Fruit fly (Drosophila melanogaster) whole organism, embryonic: ENCODE data around the gene wb.

Experiments used
- Awh ChIP-seq: fragments of 200-800 bp; sonication (Bioruptor generic); IDR thresholded peaks from 2 replicates; pipeline ENCODE4, ENCODE4 v1.3.6; 2022; ENCODE audit warnings: missing biosample characterization, missing genetic modification characterization
- B-H1 ChIP-seq: fragments of 200-800 bp; sonication (Bioruptor generic); IDR thresholded peaks from 3 replicates; pipeline ENCODE4 v1.3.6; 2022; ENCODE audit warnings: missing biosample characterization, missing genetic modification characterization
- B-H2 ChIP-seq: fragments of 200-800 bp; sonication (Bioruptor generic); optimal IDR thresholded peaks from 2 replicates; lab custom pipeline; 2018; ENCODE audit warnings: missing biosample characterization, mild to moderate bottlenecking, missing genetic modification characterization
- CG10267 ChIP-seq: fragments of 200-800 bp; sonication (Bioruptor generic); optimal IDR thresholded peaks from 2 replicates; lab custom pipeline; 2018; ENCODE audit warnings: missing biosample characterization, mild to moderate bottlenecking, missing genetic modification characterization, moderate library complexity
- CG10431 ChIP-seq: fragments of 200-800 bp; sonication (Bioruptor generic); optimal IDR thresholded peaks from 3 replicates; lab custom pipeline; 2018; ENCODE audit warnings: missing biosample characterization, mild to moderate bottlenecking, missing genetic modification characterization
- CG10979 ChIP-seq: fragments of 200-800 bp; sonication (Bioruptor generic); optimal IDR thresholded peaks from 2 replicates; lab custom pipeline; 2018; ENCODE audit warnings: missing biosample characterization, mild to moderate bottlenecking, missing genetic modification characterization, moderate library complexity
- CG11456 ChIP-seq: fragments of 200-800 bp; sonication (Bioruptor generic); IDR thresholded peaks from 3 replicates; pipeline ENCODE4 v1.3.6; 2022; ENCODE audit warnings: missing biosample characterization, missing genetic modification characterization
- CG13624 ChIP-seq: fragments of 200-800 bp; sonication (Bioruptor generic); optimal IDR thresholded peaks from 2 replicates; lab custom pipeline; 2016; ENCODE audit warnings: missing biosample characterization, missing genetic modification characterization
- CG13775 ChIP-seq: fragments of 200-800 bp; sonication (Bioruptor generic); optimal IDR thresholded peaks from 3 replicates; lab custom pipeline; 2017; ENCODE audit warnings: missing biosample characterization, mild to moderate bottlenecking, missing genetic modification characterization
- CG14050 ChIP-seq: fragments of 200-800 bp; sonication (Bioruptor generic); IDR thresholded peaks from 3 replicates; pipeline ENCODE4 v1.3.6; 2022; ENCODE audit warnings: missing biosample characterization, missing genetic modification characterization
- CG14710 ChIP-seq: fragments of 200-800 bp; sonication (Bioruptor generic); optimal IDR thresholded peaks from 3 replicates; lab custom pipeline; 2019; ENCODE audit warnings: missing biosample characterization, mild to moderate bottlenecking, missing genetic modification characterization, moderate library complexity
- CG1529 ChIP-seq: fragments of 200-800 bp; sonication (Bioruptor generic); optimal IDR thresholded peaks from 3 replicates; lab custom pipeline; 2018; ENCODE audit warnings: missing biosample characterization, missing genetic modification characterization
- CG1602 ChIP-seq: fragments of 200-800 bp; sonication (Bioruptor generic); optimal IDR thresholded peaks from 3 replicates; lab custom pipeline; 2016; ENCODE audit warnings: missing biosample characterization, missing genetic modification characterization
- CG1647 ChIP-seq: fragments of 200-800 bp; sonication (Bioruptor generic); optimal IDR thresholded peaks from 3 replicates; lab custom pipeline; 2016; ENCODE audit warnings: missing biosample characterization, missing genetic modification characterization
- CG16813 ChIP-seq: fragments of 200-800 bp; sonication (Bioruptor generic); IDR thresholded peaks from 3 replicates; pipeline ENCODE4 v1.3.6; 2022; ENCODE audit warnings: missing biosample characterization, missing genetic modification characterization; ENCODE audit not compliant: partially characterized antibody
- CG17361 ChIP-seq: fragments of 200-800 bp; sonication (Bioruptor generic); IDR thresholded peaks from 3 replicates; pipeline ENCODE4 v1.3.6; 2022; ENCODE audit warnings: missing biosample characterization, missing genetic modification characterization
- CG30403 ChIP-seq: fragments of 200-800 bp; sonication (Bioruptor generic); optimal IDR thresholded peaks from 3 replicates; lab custom pipeline; 2016; ENCODE audit warnings: missing biosample characterization, missing genetic modification characterization
- CG3995 ChIP-seq: fragments of 200-800 bp; sonication (Bioruptor generic); optimal IDR thresholded peaks from 3 replicates; lab custom pipeline; 2016; ENCODE audit warnings: missing biosample characterization, missing genetic modification characterization
- CG4360 ChIP-seq: fragments of 200-800 bp; sonication (Bioruptor generic); IDR thresholded peaks from 2 replicates; pipeline ENCODE4 v1.3.6; 2022; ENCODE audit warnings: missing biosample characterization, missing genetic modification characterization
- CG7372 ChIP-seq: fragments of 200-800 bp; sonication (Bioruptor generic); IDR thresholded peaks from 2 replicates; pipeline ENCODE4 v1.3.6; 2022; ENCODE audit warnings: missing biosample characterization, missing genetic modification characterization
- Chrac-16 ChIP-seq: fragments of 200-800 bp; sonication (Bioruptor generic); optimal IDR thresholded peaks from 3 replicates; lab custom pipeline; 2016; ENCODE audit warnings: missing biosample characterization, missing genetic modification characterization
- Doc2 ChIP-seq: fragments of 200-800 bp; sonication (Bioruptor generic); IDR thresholded peaks from 2 replicates; pipeline ENCODE4 v1.3.6; 2022; ENCODE audit warnings: missing biosample characterization, missing genetic modification characterization
- HLH3B ChIP-seq: fragments of 200-800 bp; sonication (Bioruptor generic); IDR thresholded peaks from 2 replicates; pipeline ENCODE4 v1.3.6; 2022; ENCODE audit warnings: missing biosample characterization, missing genetic modification characterization
- Hmr ChIP-seq: fragments of 200-800 bp; sonication (Bioruptor generic); optimal IDR thresholded peaks from 3 replicates; lab custom pipeline; 2017; ENCODE audit warnings: mild to moderate bottlenecking, missing biosample characterization, missing genetic modification reagents, missing genetic modification characterization
- Mad ChIP-seq: fragments of 200-800 bp; sonication (Bioruptor generic); optimal IDR thresholded peaks from 2 replicates; lab custom pipeline; 2016; ENCODE audit warnings: missing biosample characterization, missing genetic modification characterization
- NC2β ChIP-seq: fragments of 200-800 bp; sonication (Bioruptor generic); optimal IDR thresholded peaks from 2 replicates; lab custom pipeline; 2016; ENCODE audit warnings: missing biosample characterization, missing genetic modification characterization
- TFAM ChIP-seq: fragments of 200-800 bp; sonication (Bioruptor generic); optimal IDR thresholded peaks from 2 replicates; lab custom pipeline; 2017; ENCODE audit warnings: missing biosample characterization, missing genetic modification characterization, inconsistent platforms
- Trl ChIP-seq, 3 experiments: fragments of >200 bp in 2 of 3; fragments of 200-800 bp in 1 of 3; sonication (Bioruptor generic) in 1 of 3; optimal IDR thresholded peaks; 2 replicates in 1 of 3; 3 replicates in 2 of 3; lab custom pipeline; 2016 to 2017; ENCODE audit warnings: missing biosample characterization in 1 of 3, missing genetic modification characterization in 1 of 3
- Vsx1 ChIP-seq: fragments of 200-800 bp; sonication (Bioruptor generic); optimal IDR thresholded peaks from 2 replicates; lab custom pipeline; 2017; ENCODE audit warnings: missing biosample characterization, mild to moderate bottlenecking, missing genetic modification characterization, missing genetic modification reagents
- YL-1 ChIP-seq: fragments of 200-800 bp; sonication (Bioruptor generic); optimal IDR thresholded peaks from 3 replicates; lab custom pipeline; 2017; ENCODE audit warnings: missing biosample characterization, mild to moderate bottlenecking, missing genetic modification characterization
- abd-A ChIP-seq: fragments of 200-800 bp; sonication (Bioruptor generic); optimal IDR thresholded peaks from 3 replicates; lab custom pipeline; 2019; ENCODE audit warnings: missing biosample characterization, mild to moderate bottlenecking, missing genetic modification characterization, moderate library complexity
- ac ChIP-seq: fragments of 200-800 bp; sonication (Bioruptor generic); optimal IDR thresholded peaks from 3 replicates; lab custom pipeline; 2017; ENCODE audit warnings: missing biosample characterization, mild to moderate bottlenecking, missing genetic modification characterization
- ap ChIP-seq: fragments of 200-800 bp; sonication (Bioruptor generic); IDR thresholded peaks from 2 replicates; pipeline ENCODE4 v1.3.6; 2022; ENCODE audit warnings: missing biosample characterization, missing genetic modification characterization
- ato ChIP-seq: fragments of 200-800 bp; sonication (Bioruptor generic); IDR thresholded peaks from 2 replicates; pipeline ENCODE4 v1.3.6; 2022; ENCODE audit warnings: missing biosample characterization, missing genetic modification characterization; ENCODE audit not compliant: partially characterized antibody
- disco-r ChIP-seq: fragments of 200-800 bp; sonication (Bioruptor generic); optimal IDR thresholded peaks from 2 replicates; lab custom pipeline; 2016; ENCODE audit warnings: missing biosample characterization, missing genetic modification characterization
- dpn ChIP-seq, 2 experiments: fragments of 200-800 bp; sonication (Bioruptor generic); optimal IDR thresholded peaks; 3 replicates each; lab custom pipeline; 2016; ENCODE audit warnings: missing biosample characterization in 2 of 2, missing genetic modification characterization in 2 of 2
- dysf ChIP-seq: fragments of 200-800 bp; sonication (Bioruptor generic); IDR thresholded peaks from 3 replicates; pipeline ENCODE4 v1.3.6; 2022; ENCODE audit warnings: missing biosample characterization, missing genetic modification characterization
- fd64A ChIP-seq: fragments of 200-800 bp; sonication (Bioruptor generic); optimal IDR thresholded peaks from 3 replicates; lab custom pipeline; 2018; ENCODE audit warnings: missing biosample characterization, mild to moderate bottlenecking, missing genetic modification characterization
- fd96Cb ChIP-seq: fragments of 200-800 bp; sonication (Bioruptor generic); optimal IDR thresholded peaks from 2 replicates; lab custom pipeline; 2018; ENCODE audit warnings: missing biosample characterization, mild to moderate bottlenecking, missing genetic modification characterization, moderate library complexity
- grn ChIP-seq: fragments of 200-800 bp; sonication (Bioruptor generic); optimal IDR thresholded peaks from 3 replicates; lab custom pipeline; 2017; ENCODE audit warnings: missing biosample characterization, missing genetic modification characterization
- hbn ChIP-seq: fragments of 200-800 bp; sonication (Bioruptor generic); IDR thresholded peaks from 2 replicates; pipeline ENCODE4 v1.3.6; 2022; ENCODE audit warnings: missing biosample characterization, missing genetic modification characterization; ENCODE audit not compliant: partially characterized antibody
- jigr1 ChIP-seq: fragments of 200-800 bp; sonication (Bioruptor generic); IDR thresholded peaks from 3 replicates; pipeline ENCODE4 v1.3.6; 2022; ENCODE audit warnings: missing biosample characterization, missing genetic modification characterization
- otp ChIP-seq: fragments of 200-800 bp; sonication (Bioruptor generic); IDR thresholded peaks from 3 replicates; pipeline ENCODE4, ENCODE4 v1.3.6; 2022; ENCODE audit warnings: missing biosample characterization, missing genetic modification characterization
- phol ChIP-seq: fragments of 200-800 bp; sonication (Bioruptor generic); optimal IDR thresholded peaks from 3 replicates; lab custom pipeline; 2018; ENCODE audit warnings: missing biosample characterization, mild to moderate bottlenecking, missing genetic modification characterization, moderate library complexity
- pita ChIP-seq: fragments of 200-800 bp; sonication (Bioruptor generic); optimal IDR thresholded peaks from 2 replicates; lab custom pipeline; 2017; ENCODE audit warnings: missing biosample characterization, mild to moderate bottlenecking, missing genetic modification characterization
- pros ChIP-seq: fragments of 200-800 bp; sonication (Bioruptor generic); optimal IDR thresholded peaks from 3 replicates; lab custom pipeline; 2019; ENCODE audit warnings: missing biosample characterization, mild to moderate bottlenecking, missing genetic modification characterization, moderate library complexity
- ranshi ChIP-seq: fragments of 200-800 bp; sonication (Bioruptor generic); IDR thresholded peaks from 2 replicates; pipeline ENCODE4 v1.3.6; 2022; ENCODE audit warnings: missing biosample characterization, missing genetic modification characterization
- salm ChIP-seq: fragments of 200-800 bp; sonication (Bioruptor generic); optimal IDR thresholded peaks from 2 replicates; lab custom pipeline; 2018; ENCODE audit warnings: missing biosample characterization, mild to moderate bottlenecking, missing genetic modification characterization
- sc ChIP-seq, 3 experiments: fragments of >200 bp in 2 of 3; fragments of 200-800 bp in 1 of 3; sonication (Bioruptor generic) in 1 of 3; optimal IDR thresholded peaks; 2 replicates in 2 of 3; 3 replicates in 1 of 3; lab custom pipeline; 2017; ENCODE audit warnings: mild to moderate bottlenecking in 1 of 3, missing biosample characterization in 1 of 3, missing genetic modification characterization in 1 of 3, missing genetic modification reagents in 1 of 3
- sob ChIP-seq: fragments of 200-800 bp; sonication (Bioruptor generic); IDR thresholded peaks from 2 replicates; pipeline ENCODE4 v1.3.6; 2022; ENCODE audit warnings: missing biosample characterization, missing genetic modification characterization
- sqz ChIP-seq: fragments of 200-800 bp; sonication (Bioruptor generic); optimal IDR thresholded peaks from 3 replicates; lab custom pipeline; 2018; ENCODE audit warnings: missing biosample characterization, mild to moderate bottlenecking, missing genetic modification characterization

wb gene

DNA sequence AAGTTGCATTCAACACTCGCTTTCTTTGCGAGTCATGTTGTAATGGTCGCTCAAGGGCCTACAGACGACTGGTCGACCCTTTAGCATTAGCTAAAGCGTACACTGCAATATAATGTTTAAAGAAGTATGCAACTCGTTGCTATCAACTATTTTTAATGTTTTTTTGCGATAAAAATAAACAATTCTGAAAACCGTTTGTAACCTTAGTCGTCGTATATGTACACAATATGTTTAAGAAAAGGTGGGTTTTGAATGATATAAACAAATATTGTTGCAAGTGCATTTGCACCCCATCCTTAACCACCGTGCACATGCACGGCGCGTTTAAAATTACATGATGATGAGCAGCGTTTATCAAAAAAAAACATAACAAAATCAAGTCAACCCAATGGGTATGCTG is 26.7 kb upstream of the wb start (continued):
- no peak for TF ChIP-seq ap (GFP tag; lab: Robert Waterston, UW)
- no peak for TF ChIP-seq hbn (GFP tag; lab: Robert Waterston, UW)
- TF ChIP-seq sob: no peak
- no peak for TF ChIP-seq B-H2 (GFP tag; lab: Kevin White, UChicago)
- TF ChIP-seq CG4360 (GFP tag; lab: Robert Waterston, UW): no peak
- no peak for TF ChIP-seq Awh (GFP tag; lab: Robert Waterston, UW)
- TF ChIP-seq CG14050 (GFP tag; lab: Robert Waterston, UW): no peak
- TF ChIP-seq ranshi (GFP tag; lab: Robert Waterston, UW): no peak
- TF ChIP-seq otp (GFP tag; lab: Robert Waterston, UW): 0 out of 3 replicates have a peak, but pooled peaks have one; percentile 38
- no peak for TF ChIP-seq CG1647 (GFP tag; lab: Kevin White, UChicago)
- TF ChIP-seq CG10267 (tag; lab: Kevin White, UChicago): peak; percentile 4
- no peak for TF ChIP-seq CG10431 (GFP tag; lab: Kevin White, UChicago)
- no peak for TF ChIP-seq CG16813 (GFP tag; lab: Robert Waterston, UW)
- no peak for TF ChIP-seq disco-r
- TF ChIP-seq CG11456 (GFP tag; lab: Robert Waterston, UW): no peak
- no peak for TF ChIP-seq pita
- no peak for TF ChIP-seq sc (optimal IDR thresholded peaks at IDR 0.05; lab: Kevin White, UChicago)
- TF ChIP-seq sc (GFP tag; optimal IDR thresholded peaks at IDR 0.05; lab: Kevin White, UChicago): peak; percentile 7
- no peak for TF ChIP-seq fd96Cb
- no peak for TF ChIP-seq NC2β (GFP tag; lab: Kevin White, UChicago)
- TF ChIP-seq Trl (optimal IDR thresholded peaks at IDR 0.05; lab: Kevin White, UChicago): no peak
- no peak for TF ChIP-seq Trl (GFP tag; optimal IDR thresholded peaks at IDR 0.05; lab: Kevin White, UChicago)
- TF ChIP-seq abd-A (tag; lab: Kevin White, UChicago): no peak
- peak; percentile 13 for TF ChIP-seq phol (tag; lab: Kevin White, UChicago)
- TF ChIP-seq CG10979: peak; percentile 38
- no peak for TF ChIP-seq Chrac-16
- TF ChIP-seq CG30403 (GFP tag; lab: Kevin White, UChicago): peak; percentile 22
- no peak for TF ChIP-seq Hmr (GFP tag; lab: Kevin White, UChicago)
- TF ChIP-seq Vsx1: no peak
- TF ChIP-seq Mad (GFP tag; lab: Kevin White, UChicago): no peak
- no peak for TF ChIP-seq CG7372 (GFP tag; lab: Robert Waterston, UW)
- TF ChIP-seq CG1529 (GFP tag; lab: Kevin White, UChicago): no peak
- TF ChIP-seq dpn (GFP tag; optimal IDR thresholded peaks at IDR 0.05; lab: Kevin White, UChicago): no peak
- TF ChIP-seq sqz (GFP tag; lab: Kevin White, UChicago): no peak
- no peak for TF ChIP-seq Doc2 (GFP tag; lab: Robert Waterston, UW)
- TF ChIP-seq grn (GFP tag; lab: Kevin White, UChicago): no peak
- no peak for TF ChIP-seq B-H1 (GFP tag; lab: Robert Waterston, UW)
- TF ChIP-seq ac (GFP tag; lab: Kevin White, UChicago): no peak
- TF ChIP-seq dysf: no peak
- no peak for TF ChIP-seq HLH3B (GFP tag; lab: Robert Waterston, UW)
- no peak for TF ChIP-seq YL-1
- no peak for TF ChIP-seq fd64A (GFP tag; lab: Kevin White, UChicago)
- TF ChIP-seq jigr1 (GFP tag; lab: Robert Waterston, UW): no peak
- TF ChIP-seq CG17361: no peak
- no peak for TF ChIP-seq pros (GFP tag; lab: Kevin White, UChicago)
- TF ChIP-seq salm: no peak
- no peak for TF ChIP-seq CG3995 (GFP tag; lab: Kevin White, UChicago)
- no peak for TF ChIP-seq CG13775 (GFP tag; lab: Kevin White, UChicago)
- no peak for TF ChIP-seq CG13624 (GFP tag; lab: Kevin White, UChicago)
- TF ChIP-seq CG1602 (GFP tag; lab: Kevin White, UChicago): no peak
- peak; percentile 10 for TF ChIP-seq CG14710 (tag; lab: Kevin White, UChicago)
- no peak for TF ChIP-seq TFAM
- TF ChIP-seq ato (GFP tag; lab: Robert Waterston, UW): no peak
